Worm (Caenorhabditis elegans) whole organism, L1 larva: ENCODE results near the gene Y43F8B.3.

ENCODE experiments used
- elt-3 ChIP-seq, 6 experiments: fragments of 150-350 bp in 1 of 6; sonication (generic microtip); optimal IDR thresholded peaks; 2 replicates each; lab custom pipeline; 2017 to 2018; ENCODE audit warnings: missing biosample characterization in 6 of 6, missing genetic modification characterization in 6 of 6, inconsistent platforms in 1 of 6
- zag-1 ChIP-seq: fragments of 150-350 bp; optimal IDR thresholded peaks from 2 replicates; lab custom pipeline; 2014; ENCODE audit warnings: missing biosample characterization, missing genetic modification characterization

ce11 chrV:19509061-19509460 lies 6.2 kb downstream of the Y43F8B.3 start:
- TF ChIP-seq zag-1 (tag; lab: Kevin White, UChicago) (no peak), elt-3 (tag; optimal IDR thresholded peaks at IDR 0.05; lab: Kevin White, UChicago) (no peak)
